Fruit fly (Drosophila melanogaster): Measurements from ENCODE around the gene Dus2.

Dus2 gene

DNA sequence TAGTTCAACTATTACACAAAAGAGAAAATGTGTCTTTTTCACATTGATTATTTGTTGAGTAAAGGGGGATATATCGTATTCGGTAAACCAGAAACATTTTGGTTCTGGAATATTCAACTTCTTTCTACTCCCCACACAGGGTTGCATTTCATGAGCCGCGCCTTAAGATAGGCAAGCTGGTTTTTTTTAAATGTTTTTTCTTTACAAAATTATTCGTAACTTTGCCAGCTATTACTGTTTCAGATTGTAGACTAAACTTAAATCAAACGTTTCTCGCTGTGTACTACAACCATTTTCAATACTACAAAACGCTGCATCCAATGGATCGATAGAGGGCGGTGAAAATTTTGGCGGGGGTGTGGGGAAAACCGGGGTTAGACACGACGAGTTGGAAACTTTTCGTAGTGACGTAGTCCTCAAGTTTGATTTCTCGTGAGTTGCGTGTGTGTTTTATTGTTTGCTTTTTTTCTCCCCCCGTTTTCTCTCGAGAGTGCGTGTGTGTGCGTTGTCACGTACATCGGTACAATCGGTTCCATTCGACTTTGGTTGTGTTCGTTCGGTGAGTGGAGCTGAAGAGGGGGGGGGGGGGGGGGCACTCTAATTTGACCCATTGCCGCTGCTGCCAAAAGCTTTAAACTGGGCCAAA lies 24.2 kb upstream of the Dus2 start (continued):
- TF ChIP-seq NFAT (GFP tag; IDR thresholded peaks at IDR 0.05), result no peak
- no peak for TF ChIP-seq ATbp (GFP tag; optimal IDR thresholded peaks at IDR 0.05)
- no peak for TF ChIP-seq fru (optimal IDR thresholded peaks at IDR 0.05)
- no peak for TF ChIP-seq dimm (GFP tag; IDR thresholded peaks at IDR 0.05)
- peak; percentile 35 for TF ChIP-seq Ssrp (tag; optimal IDR thresholded peaks at IDR 0.05)
- no peak for TF ChIP-seq Aef1 (GFP tag; IDR thresholded peaks at IDR 0.05)
- no peak for TF ChIP-seq CTCF (GFP tag; optimal IDR thresholded peaks at IDR 0.05)
- TF ChIP-seq CG16863 (GFP tag; optimal IDR thresholded peaks at IDR 0.05), result peak; percentile 25
- TF ChIP-seq Sox100B (GFP tag; optimal IDR thresholded peaks at IDR 0.05), result peak; percentile 36
- TF ChIP-seq CG34376 (GFP tag; optimal IDR thresholded peaks at IDR 0.05), result no peak
- peak; percentile 32 for TF ChIP-seq lilli (GFP tag; optimal IDR thresholded peaks at IDR 0.05)
- no peak for TF ChIP-seq gsb (GFP tag; IDR thresholded peaks at IDR 0.05)
- TF ChIP-seq CG4617 (GFP tag; optimal IDR thresholded peaks at IDR 0.05; ENCODE audit: borderline replicate concordance), result no peak
- TF ChIP-seq CG15514 (GFP tag; optimal IDR thresholded peaks at IDR 0.05), result peak; percentile 3
- no peak for TF ChIP-seq CG4328 (GFP tag; optimal IDR thresholded peaks at IDR 0.05)
- peak; percentile 45; the same call in 1 of the 2 replicates for TF ChIP-seq E2f1 (GFP tag; IDR thresholded peaks at IDR 0.05)
- TF ChIP-seq Fer3 (tag; optimal IDR thresholded peaks at IDR 0.05), result no peak
- TF ChIP-seq CG18262 (tag; optimal IDR thresholded peaks at IDR 0.05), result peak; percentile 46
- TF ChIP-seq CG4820 (GFP tag; optimal IDR thresholded peaks at IDR 0.05), result peak; percentile 3
- TF ChIP-seq seq (GFP tag; IDR thresholded peaks at IDR 0.05), result peak; percentile 45; the same call in 1 of the 2 replicates
- TF ChIP-seq chm (GFP tag; IDR thresholded peaks at IDR 0.05), result no peak
- 0 out of 3 replicates have a peak, but pooled peaks have one; percentile 33 for TF ChIP-seq B-H1 (GFP tag; IDR thresholded peaks at IDR 0.05)
- no peak for TF ChIP-seq CG11696 (GFP tag; IDR thresholded peaks at IDR 0.05)
- no peak for TF ChIP-seq nerfin-2 (GFP tag; IDR thresholded peaks at IDR 0.05; ENCODE audit: partially characterized antibody)
- no peak for TF ChIP-seq trh (GFP tag; optimal IDR thresholded peaks at IDR 0.05)
- peak; percentile 24 for TF ChIP-seq CG17568 (GFP tag; optimal IDR thresholded peaks at IDR 0.05)
- peak; percentile 23 for TF ChIP-seq CG18619 (GFP tag; optimal IDR thresholded peaks at IDR 0.05)
- peak in 1 of 2 experiments; percentile 52 for TF ChIP-seq bsh (GFP tag; optimal IDR thresholded peaks at IDR 0.05)
- TF ChIP-seq CG11504 (tag; optimal IDR thresholded peaks at IDR 0.05), result peak; percentile 65
- TF ChIP-seq Oli (tag; optimal IDR thresholded peaks at IDR 0.05), result peak; percentile 46
- TF ChIP-seq bcd (GFP tag; optimal IDR thresholded peaks at IDR 0.05), result peak; percentile 12
- TF ChIP-seq CHES-1-like (GFP tag; optimal IDR thresholded peaks at IDR 0.05), result peak; percentile 10
- TF ChIP-seq zf30C (GFP tag; optimal IDR thresholded peaks at IDR 0.05), result peak; percentile 19
- peak; percentile 9 for TF ChIP-seq CG13296 (GFP tag; optimal IDR thresholded peaks at IDR 0.05)
- TF ChIP-seq CoRest (tag; optimal IDR thresholded peaks at IDR 0.05), result peak; percentile 50
- peak; percentile 46 for TF ChIP-seq CG7839 (tag; optimal IDR thresholded peaks at IDR 0.05)
- peak; percentile 36; the same call in 1 of the 3 replicates for TF ChIP-seq Optix (GFP tag; IDR thresholded peaks at IDR 0.05)
- no peak for TF ChIP-seq wek (GFP tag; optimal IDR thresholded peaks at IDR 0.05)
- peak; percentile 1 for TF ChIP-seq CG1603 (tag; optimal IDR thresholded peaks at IDR 0.05)
- peak; percentile 1 for TF ChIP-seq Hr3 (GFP tag; optimal IDR thresholded peaks at IDR 0.05)
- TF ChIP-seq CG15269 (tag; optimal IDR thresholded peaks at IDR 0.05), result peak; percentile 14
- peak in 1 of 2 experiments; percentile 28 for TF ChIP-seq Pdp1 (GFP tag; optimal IDR thresholded peaks at IDR 0.05)
- peak; percentile 22 for TF ChIP-seq tap (tag; optimal IDR thresholded peaks at IDR 0.05)
- no peak for TF ChIP-seq HLHmδ (GFP tag; optimal IDR thresholded peaks at IDR 0.05)
- TF ChIP-seq ems (GFP tag; optimal IDR thresholded peaks at IDR 0.05), result no peak
- TF ChIP-seq grn (GFP tag; optimal IDR thresholded peaks at IDR 0.05), result no peak
- TF ChIP-seq bab2 (GFP tag; optimal IDR thresholded peaks at IDR 0.05), result peak; percentile 7
- peak; percentile 35 for TF ChIP-seq CG9437 (GFP tag; optimal IDR thresholded peaks at IDR 0.05)
- no peak for TF ChIP-seq CG6683 (GFP tag; optimal IDR thresholded peaks at IDR 0.05)
- TF ChIP-seq ind (GFP tag; optimal IDR thresholded peaks at IDR 0.05), result peak; percentile 23

Measured in whole organism, embryonic.